Worm (Caenorhabditis elegans): Measurements from ENCODE around the gene K01D12.7.

Gene K01D12.7

DNA sequence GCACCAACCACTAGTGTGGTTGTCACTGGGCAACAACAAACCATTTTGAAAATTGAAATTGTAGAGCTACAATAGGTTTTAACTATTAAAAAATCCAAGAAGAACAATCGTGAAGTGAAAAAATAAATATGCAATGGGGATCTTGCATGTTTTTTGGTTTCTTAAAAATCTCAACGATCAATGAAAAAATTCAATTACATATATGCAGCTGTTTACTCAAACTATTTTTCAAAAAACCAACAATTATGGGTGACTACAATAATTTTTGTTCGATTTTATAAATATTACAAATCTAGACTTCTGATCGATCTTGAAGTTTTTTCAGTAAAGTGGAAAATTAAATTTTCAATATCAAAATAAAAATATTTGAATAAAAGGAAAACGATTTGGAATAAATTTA, 7.2 kb upstream of the K01D12.7 start, which contains the start of gene cdr-4:
cdr-4 (minus strand) TSS at position 101 of the 400 bp plus-strand sequence.
- TF ChIP-seq dmd-8 (GFP tag; IDR thresholded peaks at IDR 0.05) (no peak), lin-15B (tag; optimal IDR thresholded peaks at IDR 0.05) (no peak), lsy-2 (tag; optimal IDR thresholded peaks at IDR 0.05) (no peak), R02D3.7 (tag; optimal IDR thresholded peaks at IDR 0.05) (no peak), skn-1 (tag; optimal IDR thresholded peaks at IDR 0.05) (no peak), zag-1 (tag; optimal IDR thresholded peaks at IDR 0.05) (no peak), ctbp-1 (GFP tag; IDR thresholded peaks at IDR 0.05) (no peak), F10B5.3 (tag; optimal IDR thresholded peaks at IDR 0.05) (no peak), nhr-11 (tag; optimal IDR thresholded peaks at IDR 0.05) (no peak), Y48G9A.11 (GFP tag; IDR thresholded peaks at IDR 0.05) (no peak), arid-1 (GFP tag; conservative IDR thresholded peaks at IDR 0.05) (no peak), lin-29 (GFP tag; IDR thresholded peaks at IDR 0.05) (no peak), ama-1 (optimal IDR thresholded peaks at IDR 0.05) (no peak), lin-38 (GFP tag; IDR thresholded peaks at IDR 0.05) (no peak), dpl-1 (GFP tag; optimal IDR thresholded peaks at IDR 0.05) (no peak), rbr-2 (tag; optimal IDR thresholded peaks at IDR 0.05) (no peak), mxl-3 (GFP tag; optimal IDR thresholded peaks at IDR 0.05) (no peak), zip-2 (tag; optimal IDR thresholded peaks at IDR 0.05) (no peak), ceh-82 (tag; optimal IDR thresholded peaks at IDR 0.05) (no peak), egl-27 (tag; optimal IDR thresholded peaks at IDR 0.05) (no peak)

DNA sequence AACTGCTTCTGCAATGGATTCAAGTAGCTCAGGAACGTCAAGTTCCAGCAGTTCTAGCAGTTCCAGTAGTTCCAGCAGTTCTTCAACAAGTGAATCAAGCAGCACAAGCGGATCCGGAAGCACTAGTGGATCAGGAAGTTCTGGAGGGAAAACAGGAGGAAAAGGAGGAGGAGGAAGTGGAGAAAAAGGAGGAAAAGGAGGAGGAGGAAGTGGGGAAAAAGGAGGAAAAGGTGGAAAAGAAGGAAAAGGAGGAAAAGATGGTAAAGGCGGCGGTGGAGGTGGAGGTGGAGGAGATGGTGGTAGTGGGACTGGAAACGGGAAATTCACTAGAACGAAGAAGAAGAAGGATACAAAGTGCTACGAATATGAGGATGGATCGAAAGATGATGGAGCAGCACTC, 5.2 kb upstream of the K01D12.7 start:
- TF ChIP-seq F49E8.2 (tag; optimal IDR thresholded peaks at IDR 0.05; ENCODE audit: borderline replicate concordance) (no peak), nhr-237 (tag; optimal IDR thresholded peaks at IDR 0.05) (no peak), Y105C5A.15 (GFP tag; IDR thresholded peaks at IDR 0.05) (0 out of 2 replicates have a peak, but pooled peaks have one; percentile 36), lin-13 (GFP tag; optimal IDR thresholded peaks at IDR 0.05) (no peak), cey-2 (tag; optimal IDR thresholded peaks at IDR 0.05; ENCODE audit: borderline replicate concordance, insufficient read depth) (no peak), ceh-44 (GFP tag; IDR thresholded peaks at IDR 0.05) (no peak), dpl-1 (GFP tag; optimal IDR thresholded peaks at IDR 0.05) (no peak), gei-8 (GFP tag; optimal IDR thresholded peaks at IDR 0.05) (no peak), ces-1 (GFP tag; optimal IDR thresholded peaks at IDR 0.05) (no peak), ztf-11 (tag; optimal IDR thresholded peaks at IDR 0.05) (no peak), Y48G9A.11 (GFP tag; IDR thresholded peaks at IDR 0.05) (no peak), dmd-8 (GFP tag; IDR thresholded peaks at IDR 0.05) (no peak), unc-62 (GFP tag; optimal IDR thresholded peaks at IDR 0.05 in 1 of 2) (peak in 1 of 2 experiments; percentile 82), unc-62 (tag; optimal IDR thresholded peaks at IDR 0.05) (no peak), hmg-1.1 (GFP tag; IDR thresholded peaks at IDR 0.05) (no peak), ZK337.2 (GFP tag; IDR thresholded peaks at IDR 0.05) (no peak), set-16 (GFP tag; IDR thresholded peaks at IDR 0.05) (peak; percentile 78; the same call in 1 of the 2 replicates), lin-1 (GFP tag; IDR thresholded peaks at IDR 0.05) (no peak), mxl-3 (GFP tag; optimal IDR thresholded peaks at IDR 0.05) (no peak)

ce11 chrV:12405929-12406328, 4.6 kb upstream of the K01D12.7 start, which contains the start of gene K01D12.10:
TSS of gene K01D12.10 (plus strand) at chrV:12406229.
- TF ChIP-seq duxl-1 (tag; optimal IDR thresholded peaks at IDR 0.05; ENCODE audit: poor library complexity) (no peak), ces-1 (GFP tag; optimal IDR thresholded peaks at IDR 0.05) (no peak), fkh-10 (GFP tag; optimal IDR thresholded peaks at IDR 0.05) (no peak), ZK546.5 (tag; optimal IDR thresholded peaks at IDR 0.05) (no peak), hif-1 (tag; optimal IDR thresholded peaks at IDR 0.05) (no peak), F37D6.2 (tag; optimal IDR thresholded peaks at IDR 0.05) (no peak), zfp-2 (tag; optimal IDR thresholded peaks at IDR 0.05) (no peak), attf-4 (tag; optimal IDR thresholded peaks at IDR 0.05) (no peak), dve-1 (tag; optimal IDR thresholded peaks at IDR 0.05; ENCODE audit: insufficient read depth) (no peak), D1046.2 (GFP tag; IDR thresholded peaks at IDR 0.05) (no peak), zfp-3 (GFP tag; conservative IDR thresholded peaks at IDR 0.05) (no peak), lin-38 (GFP tag; IDR thresholded peaks at IDR 0.05) (no peak), nhr-41 (GFP tag; IDR thresholded peaks at IDR 0.05) (no peak), ceh-44 (GFP tag; IDR thresholded peaks at IDR 0.05) (no peak), skn-1 (tag; optimal IDR thresholded peaks at IDR 0.05) (no peak), spr-1 (tag; optimal IDR thresholded peaks at IDR 0.05) (no peak), vab-7 (GFP tag; IDR thresholded peaks at IDR 0.05) (no peak), unc-130 (GFP tag; optimal IDR thresholded peaks at IDR 0.05) (no peak), Y75B8A.6 (GFP tag; IDR thresholded peaks at IDR 0.05) (no peak)
